Worm (Caenorhabditis elegans) whole organism, late embryonic: ENCODE measurements around the gene C05D12.3.

Experiments
- ceh-48 ChIP-seq: sonication (generic microtip); optimal IDR thresholded peaks from 2 replicates; lab custom pipeline; 2016; ENCODE audit warnings: missing genetic modification characterization, inconsistent platforms, missing compliant biosample characterization
- elt-4 ChIP-seq: sonication (generic microtip); optimal IDR thresholded peaks from 2 replicates; lab custom pipeline; 2016; ENCODE audit warnings: missing genetic modification characterization, missing compliant biosample characterization
- nhr-11 ChIP-seq: fragments of 150-350 bp; optimal IDR thresholded peaks from 2 replicates; lab custom pipeline; 2014; ENCODE audit warnings: missing biosample characterization, missing genetic modification characterization

- no peak for TF ChIP-seq nhr-11
- no peak for TF ChIP-seq elt-4
- no peak for TF ChIP-seq ceh-48 (tag; lab: Kevin White, UChicago)
Measured at ce11 chrII:11377700-11378099, 47.4 kb upstream of the C05D12.3 start.
